Worm (Caenorhabditis elegans) whole organism, L2 larva: ENCODE measurements around the gene aptf-4.

Experiments used
- C34F6.9 ChIP-seq: fragments of 150-350 bp; optimal IDR thresholded peaks from 2 replicates; lab custom pipeline; 2014; ENCODE audit warnings: missing biosample characterization, missing genetic modification characterization
- F13H6.1 ChIP-seq: sonication (generic microtip); optimal IDR thresholded peaks from 2 replicates; lab custom pipeline; 2016; ENCODE audit warnings: missing genetic modification characterization, missing compliant biosample characterization
- Y55F3AM.14 ChIP-seq: fragments of 200-800 bp; sonication (Bioruptor generic); optimal IDR thresholded peaks from 2 replicates; lab custom pipeline; 2018; ENCODE audit warnings: mild to moderate bottlenecking, missing genetic modification characterization, missing compliant biosample characterization
- ZK546.5 ChIP-seq: sonication (generic microtip); optimal IDR thresholded peaks from 2 replicates; lab custom pipeline; 2017; ENCODE audit warnings: missing biosample characterization, missing genetic modification characterization
- alr-1 ChIP-seq: fragments of 150-350 bp; optimal IDR thresholded peaks from 2 replicates; lab custom pipeline; 2014; ENCODE audit warnings: missing biosample characterization, missing genetic modification characterization
- aly-2 ChIP-seq: fragments of 150-350 bp; optimal IDR thresholded peaks from 2 replicates; lab custom pipeline; 2014; ENCODE audit warnings: missing biosample characterization, missing genetic modification characterization
- blmp-1 ChIP-seq: sonication (generic microtip); optimal IDR thresholded peaks from 2 replicates; lab custom pipeline; 2017; ENCODE audit warnings: missing genetic modification characterization, mild to moderate bottlenecking, missing compliant biosample characterization, antibody characterized with exemption, moderate library complexity; ENCODE audit not compliant: insufficient read depth
- ceh-82 ChIP-seq: fragments of 150-350 bp; optimal IDR thresholded peaks from 2 replicates; lab custom pipeline; 2014; ENCODE audit warnings: missing biosample characterization, missing genetic modification characterization
- crh-2 ChIP-seq: sonication (generic microtip); optimal IDR thresholded peaks from 2 replicates; lab custom pipeline; 2017; ENCODE audit warnings: missing biosample characterization, missing genetic modification characterization
- dmd-4 ChIP-seq: sonication (generic microtip); optimal IDR thresholded peaks from 2 replicates; lab custom pipeline; 2017; ENCODE audit warnings: missing biosample characterization, missing genetic modification characterization
- fos-1 ChIP-seq: fragments of 150-350 bp; optimal IDR thresholded peaks from 2 replicates; lab custom pipeline; 2014; ENCODE audit warnings: missing biosample characterization, missing genetic modification characterization
- lin-11 ChIP-seq: fragments of 150-350 bp; sonication (generic microtip); optimal IDR thresholded peaks from 2 replicates; lab custom pipeline; 2014; ENCODE audit warnings: missing biosample characterization, missing genetic modification characterization, inconsistent platforms, mixed read lengths
- lin-13 ChIP-seq: fragments of 150-350 bp; optimal IDR thresholded peaks from 2 replicates; lab custom pipeline; 2014; ENCODE audit warnings: missing biosample characterization, missing genetic modification reagents, missing genetic modification characterization
- lin-39 ChIP-seq: fragments of 150-350 bp; optimal IDR thresholded peaks from 2 replicates; lab custom pipeline; 2014; ENCODE audit warnings: missing biosample characterization, missing genetic modification reagents, missing genetic modification characterization
- lsy-2 ChIP-seq, 2 experiments: fragments of 150-350 bp in 1 of 2; sonication (generic microtip) in 1 of 2; optimal IDR thresholded peaks; 2 replicates each; lab custom pipeline; 2014 to 2017; ENCODE audit warnings: missing biosample characterization in 2 of 2, missing genetic modification characterization in 2 of 2
- mab-5 ChIP-seq: fragments of 150-350 bp; optimal IDR thresholded peaks from 2 replicates; lab custom pipeline; 2014; ENCODE audit warnings: missing biosample characterization, missing genetic modification characterization
- mbf-1 ChIP-seq: sonication (generic microtip); optimal IDR thresholded peaks from 2 replicates; lab custom pipeline; 2017; ENCODE audit warnings: missing biosample characterization, missing genetic modification characterization
- mdl-1 ChIP-seq, 2 experiments: fragments of 150-350 bp in 1 of 2; sonication (generic microtip) in 1 of 2; optimal IDR thresholded peaks; 2 replicates each; lab custom pipeline; 2017; ENCODE audit warnings: missing biosample characterization in 2 of 2, missing genetic modification characterization in 2 of 2
- nhr-12 ChIP-seq: fragments of 150-350 bp; optimal IDR thresholded peaks from 2 replicates; lab custom pipeline; 2014; ENCODE audit warnings: missing biosample characterization, missing genetic modification characterization
- nhr-129 ChIP-seq: fragments of 150-350 bp; optimal IDR thresholded peaks from 2 replicates; lab custom pipeline; 2014; ENCODE audit warnings: missing biosample characterization, missing genetic modification characterization
- nhr-21 ChIP-seq: fragments of 150-350 bp; optimal IDR thresholded peaks from 2 replicates; lab custom pipeline; 2014; ENCODE audit warnings: missing biosample characterization, missing genetic modification characterization
- nhr-6 ChIP-seq: fragments of 150-350 bp; optimal IDR thresholded peaks from 2 replicates; lab custom pipeline; 2014; ENCODE audit warnings: missing biosample characterization, missing genetic modification characterization
- nhr-77 ChIP-seq: fragments of 150-350 bp; optimal IDR thresholded peaks from 2 replicates; lab custom pipeline; 2014; ENCODE audit warnings: missing biosample characterization, missing genetic modification characterization
- peb-1 ChIP-seq: fragments of 150-350 bp; optimal IDR thresholded peaks from 2 replicates; lab custom pipeline; 2014; ENCODE audit warnings: missing biosample characterization, missing genetic modification characterization
- sem-4 ChIP-seq: fragments of 150-350 bp; optimal IDR thresholded peaks from 2 replicates; lab custom pipeline; 2014; ENCODE audit warnings: missing biosample characterization, missing genetic modification reagents, missing genetic modification characterization
- skn-1 ChIP-seq: sonication (generic microtip); optimal IDR thresholded peaks from 2 replicates; lab custom pipeline; 2017; ENCODE audit warnings: missing biosample characterization, missing genetic modification characterization
- sma-9 ChIP-seq, 2 experiments: fragments of 150-350 bp in 1 of 2; sonication (generic microtip) in 1 of 2; optimal IDR thresholded peaks; 2 replicates each; lab custom pipeline; 2014 to 2016; ENCODE audit warnings: missing genetic modification characterization in 2 of 2, mild to moderate bottlenecking in 1 of 2, missing biosample characterization in 1 of 2, missing compliant biosample characterization in 1 of 2, missing genetic modification reagents in 1 of 2, moderate library complexity in 1 of 2
- unc-39 ChIP-seq: fragments of 150-350 bp; optimal IDR thresholded peaks from 2 replicates; lab custom pipeline; 2014; ENCODE audit warnings: missing biosample characterization, missing genetic modification characterization
- unc-62 ChIP-seq: fragments of 150-350 bp; optimal IDR thresholded peaks from 2 replicates; lab custom pipeline; 2014; ENCODE audit warnings: missing biosample characterization, missing genetic modification reagents, missing genetic modification characterization
- zag-1 ChIP-seq: fragments of 150-350 bp; optimal IDR thresholded peaks from 2 replicates; lab custom pipeline; 2014; ENCODE audit warnings: missing biosample characterization, missing genetic modification characterization
- ztf-1 ChIP-seq: fragments of 200-800 bp; sonication (Bioruptor generic); conservative IDR thresholded peaks from 2 replicates; pipeline ENCODE4 v1.3.6; 2022; ENCODE audit warnings: missing genetic modification characterization, missing compliant biosample characterization
- ztf-11 ChIP-seq: sonication (generic microtip); optimal IDR thresholded peaks from 2 replicates; lab custom pipeline; 2017; ENCODE audit warnings: missing biosample characterization, missing genetic modification characterization
- ztf-4 ChIP-seq: fragments of 150-350 bp; optimal IDR thresholded peaks from 2 replicates; lab custom pipeline; 2014; ENCODE audit warnings: missing biosample characterization, missing genetic modification characterization

aptf-4 gene

ce11 chrII:8603567-8604359 lies 13.0 kb downstream of the aptf-4 start, which contains the start of gene suf-1:
TSS of gene suf-1 (plus strand) at chrII:8603846.
- TF ChIP-seq sma-9 (GFP tag; optimal IDR thresholded peaks at IDR 0.05; lab: Kevin White, UChicago) (peak; percentile 8), sma-9 (tag; optimal IDR thresholded peaks at IDR 0.05; lab: Kevin White, UChicago) (no peak), mbf-1 (no peak), nhr-21 (tag; lab: Kevin White, UChicago) (peak; percentile 35), ceh-82 (no peak), zag-1 (tag; lab: Kevin White, UChicago) (no peak), sem-4 (peak; percentile 35), fos-1 (tag; lab: Kevin White, UChicago) (peak; percentile 9), lin-13 (GFP tag; lab: Kevin White, UChicago) (peak; percentile 33), crh-2 (tag; lab: Kevin White, UChicago) (peak; percentile 36), nhr-129 (tag; lab: Kevin White, UChicago) (peak; percentile 14), Y55F3AM.14 (GFP tag; lab: Kevin White, UChicago) (no peak), lin-39 (tag; lab: Kevin White, UChicago) (no peak), ZK546.5 (tag; lab: Kevin White, UChicago) (no peak), lsy-2 (tag; optimal IDR thresholded peaks at IDR 0.05; lab: Kevin White, UChicago) (peak in 1 of 2 experiments; percentile 58)

ce11 chrII:8606549-8606948 lies 15.8 kb downstream of the aptf-4 start, which contains the start of gene F28C6.8:
TSS of gene F28C6.8 (plus strand) at chrII:8606849.
- no peak for TF ChIP-seq lin-39 (tag; lab: Kevin White, UChicago)
- no peak for TF ChIP-seq mab-5 (tag; lab: Kevin White, UChicago)
- TF ChIP-seq unc-62 (GFP tag; lab: Kevin White, UChicago): no peak
- no peak for TF ChIP-seq ztf-11
- no peak for TF ChIP-seq mdl-1 (tag; optimal IDR thresholded peaks at IDR 0.05; lab: Kevin White, UChicago)
- TF ChIP-seq nhr-12 (tag; lab: Kevin White, UChicago): no peak
- no peak for TF ChIP-seq blmp-1 (tag; lab: Kevin White, UChicago)
- no peak for TF ChIP-seq alr-1 (tag; lab: Kevin White, UChicago)
- TF ChIP-seq unc-39 (tag; lab: Kevin White, UChicago): no peak
- TF ChIP-seq aly-2 (tag; lab: Kevin White, UChicago): no peak
- no peak for TF ChIP-seq ZK546.5 (tag; lab: Kevin White, UChicago)
- TF ChIP-seq, all 48 proteins: peak for 0

ce11 chrII:8607662-8608061 lies 16.9 kb downstream of the aptf-4 start, which contains the start of gene F28C6.10:
TSS of gene F28C6.10 (plus strand) at chrII:8607962.
- TF ChIP-seq nhr-6 (tag; lab: Kevin White, UChicago) (no peak), ztf-11 (no peak), nhr-129 (tag; lab: Kevin White, UChicago) (no peak), F13H6.1 (no peak), nhr-12 (tag; lab: Kevin White, UChicago) (no peak), crh-2 (tag; lab: Kevin White, UChicago) (no peak), unc-39 (tag; lab: Kevin White, UChicago) (no peak), aly-2 (tag; lab: Kevin White, UChicago) (no peak), lin-11 (no peak), skn-1 (no peak), lsy-2 (tag; optimal IDR thresholded peaks at IDR 0.05; lab: Kevin White, UChicago) (no peak), sem-4 (no peak), peb-1 (tag; lab: Kevin White, UChicago) (no peak), Y55F3AM.14 (GFP tag; lab: Kevin White, UChicago) (no peak), ceh-82 (no peak), nhr-77 (tag; lab: Kevin White, UChicago) (no peak)

- no peak for TF ChIP-seq sma-9 (GFP tag; optimal IDR thresholded peaks at IDR 0.05; lab: Kevin White, UChicago)
- no peak for TF ChIP-seq sma-9 (tag; optimal IDR thresholded peaks at IDR 0.05; lab: Kevin White, UChicago)
- no peak for TF ChIP-seq Y55F3AM.14 (GFP tag; lab: Kevin White, UChicago)
- no peak for TF ChIP-seq skn-1
- no peak for TF ChIP-seq F13H6.1
- no peak for TF ChIP-seq ztf-1
- no peak for TF ChIP-seq ztf-4 (tag; lab: Kevin White, UChicago)
- no peak for TF ChIP-seq C34F6.9
- no peak for TF ChIP-seq ztf-11
- TF ChIP-seq nhr-21 (tag; lab: Kevin White, UChicago): no peak
- TF ChIP-seq nhr-12 (tag; lab: Kevin White, UChicago): no peak
- no peak for TF ChIP-seq dmd-4 (tag; lab: Kevin White, UChicago)
Observed at ce11 chrII:8610085-8610484, 19.3 kb downstream of the aptf-4 start, which contains the start of gene F28C6.9. TSS of gene F28C6.9 (minus strand) at chrII:8610185.
